Worm (Caenorhabditis elegans): Measurements from ENCODE around the gene gcy-9.

DNA sequence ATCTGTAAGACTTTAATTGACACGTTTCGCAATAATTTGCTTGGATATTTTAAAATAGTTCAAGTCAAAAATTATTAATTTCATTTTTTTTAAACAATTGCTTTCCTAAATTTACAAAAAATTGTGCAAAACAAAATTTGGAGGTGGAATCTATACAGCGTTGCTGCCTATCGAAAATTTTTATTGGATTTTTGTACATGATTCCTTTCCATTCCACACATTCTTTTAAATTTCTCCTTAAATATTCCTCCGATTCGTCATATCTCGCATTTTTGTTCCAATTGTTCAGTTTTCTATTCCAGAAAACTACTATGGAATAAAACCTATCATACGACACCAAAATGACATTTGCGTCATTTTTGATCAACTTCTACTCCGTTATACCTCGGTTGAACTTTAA lies 30.7 kb upstream of the gcy-9 start, which contains the start of gene ttyh-1:
- TF ChIP-seq nfya-1 (tag; optimal IDR thresholded peaks at IDR 0.05) (no peak), unc-55 (GFP tag; optimal IDR thresholded peaks at IDR 0.05) (no peak), ama-1 (optimal IDR thresholded peaks at IDR 0.05) (no peak), fkh-10 (GFP tag; optimal IDR thresholded peaks at IDR 0.05) (no peak), mec-3 (tag; optimal IDR thresholded peaks at IDR 0.05; ENCODE audit: borderline replicate concordance) (no peak), tbx-2 (tag; optimal IDR thresholded peaks at IDR 0.05) (no peak), madf-2 (tag; optimal IDR thresholded peaks at IDR 0.05) (no peak), sox-2 (GFP tag; IDR thresholded peaks at IDR 0.05) (no peak), K02D7.2 (tag; optimal IDR thresholded peaks at IDR 0.05) (no peak), nhr-11 (tag; optimal IDR thresholded peaks at IDR 0.05) (no peak)
